Worm (Caenorhabditis elegans) whole organism, L1 larva: Measurements from ENCODE around the gene col-166.

Experiments
- alr-1 ChIP-seq: fragments of 200-800 bp; sonication (Bioruptor generic); optimal IDR thresholded peaks from 2 replicates; lab custom pipeline; 2018; ENCODE audit warnings: borderline replicate concordance, mild to moderate bottlenecking, missing genetic modification characterization, missing compliant biosample characterization
- elt-3 ChIP-seq, 6 experiments: fragments of 150-350 bp in 1 of 6; sonication (generic microtip); optimal IDR thresholded peaks; 2 replicates each; lab custom pipeline; 2017 to 2018; ENCODE audit warnings: missing biosample characterization in 6 of 6, missing genetic modification characterization in 6 of 6, inconsistent platforms in 1 of 6
- lin-39 ChIP-seq: fragments of 150-350 bp; optimal IDR thresholded peaks from 2 replicates; lab custom pipeline; 2014; ENCODE audit warnings: missing biosample characterization, missing genetic modification reagents, missing genetic modification characterization
- lsy-2 ChIP-seq, 2 experiments: fragments of 150-350 bp; optimal IDR thresholded peaks; 2 replicates each; lab custom pipeline; 2014; ENCODE audit warnings: missing biosample characterization in 2 of 2, missing genetic modification characterization in 2 of 2
- nhr-237 ChIP-seq: fragments of 150-350 bp; optimal IDR thresholded peaks from 2 replicates; lab custom pipeline; 2014; ENCODE audit warnings: missing biosample characterization, missing genetic modification characterization
- nhr-76 ChIP-seq: sonication (generic microtip); optimal IDR thresholded peaks from 2 replicates; lab custom pipeline; 2017; ENCODE audit warnings: missing biosample characterization, missing genetic modification characterization
- nhr-77 ChIP-seq: fragments of 150-350 bp; optimal IDR thresholded peaks from 2 replicates; lab custom pipeline; 2014; ENCODE audit warnings: missing biosample characterization, missing genetic modification characterization
- nhr-90 ChIP-seq: sonication (generic microtip); optimal IDR thresholded peaks from 2 replicates; lab custom pipeline; 2016; ENCODE audit warnings: mild to moderate bottlenecking, missing genetic modification characterization, missing compliant biosample characterization; ENCODE audit not compliant: poor library complexity
- zag-1 ChIP-seq: fragments of 150-350 bp; optimal IDR thresholded peaks from 2 replicates; lab custom pipeline; 2014; ENCODE audit warnings: missing biosample characterization, missing genetic modification characterization
- ztf-11 ChIP-seq, 2 experiments: sonication (generic microtip); optimal IDR thresholded peaks; 2 replicates each; lab custom pipeline; 2016 to 2017; ENCODE audit warnings: missing genetic modification characterization in 2 of 2, missing biosample characterization in 1 of 2, missing compliant biosample characterization in 1 of 2

- TF ChIP-seq nhr-76 (no peak), nhr-237 (no peak), nhr-77 (tag; lab: Kevin White, UChicago) (no peak), alr-1 (no peak), lsy-2 (tag; optimal IDR thresholded peaks at IDR 0.05; lab: Kevin White, UChicago) (no peak), ztf-11 (tag; optimal IDR thresholded peaks at IDR 0.05; lab: Kevin White, UChicago) (no peak), lin-39 (tag; lab: Kevin White, UChicago) (no peak), elt-3 (tag; optimal IDR thresholded peaks at IDR 0.05; lab: Kevin White, UChicago) (no peak), nhr-90 (tag; lab: Kevin White, UChicago) (no peak), zag-1 (tag; lab: Kevin White, UChicago) (no peak)
Observed at ce11 chrX:6248778-6249658, 30.8 kb upstream of the col-166 start.
